Worm (Caenorhabditis elegans) whole organism, midembryonic: ENCODE measurements around the gene gcy-29.

Experiments used
- T22C8.4 ChIP-seq: fragments of 200-800 bp; sonication (Bioruptor generic); IDR thresholded peaks from 2 replicates; pipeline ENCODE4 v1.3.6; 2022; ENCODE audit warnings: missing genetic modification characterization, missing compliant biosample characterization
- cog-1 ChIP-seq: sonication (generic microtip); optimal IDR thresholded peaks from 2 replicates; lab custom pipeline; 2016; ENCODE audit warnings: missing genetic modification characterization, missing compliant biosample characterization
- flt-1 ChIP-seq: fragments of 200-800 bp; sonication (Bioruptor generic); IDR thresholded peaks from 2 replicates; pipeline ENCODE4 v1.3.6; 2022; ENCODE audit warnings: missing genetic modification characterization, missing compliant biosample characterization
- klf-2 ChIP-seq: fragments of 200-800 bp; sonication (Bioruptor generic); conservative IDR thresholded peaks from 2 replicates; pipeline ENCODE4 v1.3.6; 2022; ENCODE audit warnings: missing genetic modification reagents, missing genetic modification characterization, missing compliant biosample characterization
- med-1 ChIP-seq: sonication (generic microtip); optimal IDR thresholded peaks from 2 replicates; lab custom pipeline; 2017; ENCODE audit warnings: missing genetic modification characterization, mild to moderate bottlenecking, missing compliant biosample characterization, antibody characterized with exemption, missing genetic modification reagents; ENCODE audit not compliant: insufficient read depth
- tab-1 ChIP-seq: fragments of 200-800 bp; sonication (Bioruptor generic); IDR thresholded peaks from 2 replicates; pipeline ENCODE4 v1.3.6; 2022; ENCODE audit warnings: missing genetic modification characterization, missing compliant biosample characterization
- ztf-23 ChIP-seq: fragments of 200-800 bp; sonication (Bioruptor generic); IDR thresholded peaks from 2 replicates; pipeline ENCODE4 v1.3.6; 2022; ENCODE audit warnings: missing genetic modification reagents, missing genetic modification characterization, missing compliant biosample characterization
- ztf-29 ChIP-seq: fragments of 200-800 bp; sonication (Bioruptor generic); IDR thresholded peaks from 2 replicates; pipeline ENCODE4 v1.3.6; 2022; ENCODE audit warnings: missing genetic modification reagents, missing genetic modification characterization, missing compliant biosample characterization

- TF ChIP-seq med-1 (no peak), flt-1 (no peak), tab-1 (GFP tag; lab: Robert Waterston, UW) (no peak), cog-1 (no peak), klf-2 (GFP tag; lab: Robert Waterston, UW) (no peak), ztf-23 (GFP tag; lab: Robert Waterston, UW) (no peak), T22C8.4 (GFP tag; lab: Robert Waterston, UW) (no peak), ztf-29 (GFP tag; lab: Robert Waterston, UW) (no peak)
These were observed 26.6 kb downstream of the gcy-29 start, which contains the start of gene btb-19 for ce11 chrII:14522037-14522436.
